Fruit fly (Drosophila melanogaster) whole organism, embryonic: ENCODE data around the gene Mkp3.

Experiments
- Atf6 ChIP-seq: fragments of 200-800 bp; sonication (Bioruptor generic); IDR thresholded peaks from 2 replicates; pipeline ENCODE4 v1.3.6; 2022; ENCODE audit warnings: missing biosample characterization, missing genetic modification characterization
- CG10321 ChIP-seq: fragments of 200-800 bp; sonication (Bioruptor generic); IDR thresholded peaks from 2 replicates; pipeline ENCODE4 v1.3.6; 2022; ENCODE audit warnings: missing biosample characterization, missing genetic modification characterization
- CG11560 ChIP-seq: fragments of 200-800 bp; sonication (Bioruptor generic); IDR thresholded peaks from 3 replicates; pipeline ENCODE4 v1.3.6; 2022; ENCODE audit warnings: missing biosample characterization, missing genetic modification characterization
- CG11696 ChIP-seq: fragments of 200-800 bp; sonication (Bioruptor generic); IDR thresholded peaks from 2 replicates; pipeline ENCODE4 v1.3.6; 2022; ENCODE audit warnings: missing biosample characterization, missing genetic modification characterization
- CG12744 ChIP-seq: fragments of 200-800 bp; sonication (Bioruptor generic); optimal IDR thresholded peaks from 2 replicates; lab custom pipeline; 2016; ENCODE audit warnings: missing biosample characterization, missing genetic modification characterization
- CG15479 ChIP-seq: fragments of 200-800 bp; sonication (Bioruptor generic); optimal IDR thresholded peaks from 3 replicates; lab custom pipeline; 2019; ENCODE audit warnings: missing biosample characterization, mild to moderate bottlenecking, missing genetic modification characterization, moderate library complexity
- CG17359 ChIP-seq: fragments of 200-800 bp; sonication (Bioruptor generic); optimal IDR thresholded peaks from 3 replicates; lab custom pipeline; 2018; ENCODE audit warnings: missing biosample characterization, mild to moderate bottlenecking, missing genetic modification characterization, moderate library complexity
- CG17612 ChIP-seq: fragments of 200-800 bp; sonication (Bioruptor generic); IDR thresholded peaks from 2 replicates; pipeline ENCODE4 v1.3.6; 2022; ENCODE audit warnings: missing biosample characterization, missing genetic modification characterization
- CG32767 ChIP-seq: fragments of 200-800 bp; sonication (Bioruptor generic); IDR thresholded peaks from 2 replicates; pipeline ENCODE4 v1.3.6; 2022; ENCODE audit warnings: missing biosample characterization, missing genetic modification characterization
- CG3281 ChIP-seq: fragments of 200-800 bp; sonication (Bioruptor generic); optimal IDR thresholded peaks from 3 replicates; lab custom pipeline; 2017; ENCODE audit warnings: missing biosample characterization, mild to moderate bottlenecking, missing genetic modification characterization
- CG4360 ChIP-seq: fragments of 200-800 bp; sonication (Bioruptor generic); IDR thresholded peaks from 2 replicates; pipeline ENCODE4 v1.3.6; 2022; ENCODE audit warnings: missing biosample characterization, missing genetic modification characterization
- CG6654 ChIP-seq: fragments of 200-800 bp; sonication (Bioruptor generic); optimal IDR thresholded peaks from 2 replicates; lab custom pipeline; 2017; ENCODE audit warnings: missing biosample characterization, mild to moderate bottlenecking, missing genetic modification characterization
- CG6683 ChIP-seq: fragments of 200-800 bp; sonication (Bioruptor generic); optimal IDR thresholded peaks from 2 replicates; lab custom pipeline; 2017; ENCODE audit warnings: missing biosample characterization, mild to moderate bottlenecking, missing genetic modification characterization, missing genetic modification reagents
- CG7372 ChIP-seq: fragments of 200-800 bp; sonication (Bioruptor generic); IDR thresholded peaks from 2 replicates; pipeline ENCODE4 v1.3.6; 2022; ENCODE audit warnings: missing biosample characterization, missing genetic modification characterization
- CG8359 ChIP-seq: fragments of 200-800 bp; sonication (Bioruptor generic); optimal IDR thresholded peaks from 2 replicates; lab custom pipeline; 2017; ENCODE audit warnings: missing biosample characterization, mild to moderate bottlenecking, missing genetic modification characterization, borderline replicate concordance
- CG8478 ChIP-seq: fragments of >200 bp; optimal IDR thresholded peaks from 2 replicates; lab custom pipeline; 2018
- CrebB ChIP-seq: fragments of 200-800 bp; sonication (Bioruptor generic); optimal IDR thresholded peaks from 3 replicates; lab custom pipeline; 2018; ENCODE audit warnings: missing biosample characterization, mild to moderate bottlenecking, missing genetic modification characterization
- D19B ChIP-seq: fragments of 200-800 bp; sonication (Bioruptor generic); optimal IDR thresholded peaks from 2 replicates; lab custom pipeline; 2017; ENCODE audit warnings: missing biosample characterization, mild to moderate bottlenecking, missing genetic modification characterization
- Hand ChIP-seq: fragments of 200-800 bp; sonication (Bioruptor generic); optimal IDR thresholded peaks from 2 replicates; lab custom pipeline; 2017; ENCODE audit warnings: mild to moderate bottlenecking, missing biosample characterization, missing genetic modification reagents, missing genetic modification characterization
- Hr78 ChIP-seq, 2 experiments: fragments of 200-800 bp in 1 of 2; fragments of >200 bp in 1 of 2; sonication (Bioruptor generic) in 1 of 2; optimal IDR thresholded peaks; 2 replicates each; lab custom pipeline; 2017 to 2019; ENCODE audit warnings: missing biosample characterization in 2 of 2, missing genetic modification characterization in 2 of 2, mild to moderate bottlenecking in 1 of 2, moderate library complexity in 1 of 2
- Lpt ChIP-seq: fragments of >200 bp; optimal IDR thresholded peaks from 2 replicates; lab custom pipeline; 2018; ENCODE audit warnings: missing biosample characterization, missing genetic modification characterization
- NfI ChIP-seq: fragments of 200-800 bp; sonication (Bioruptor generic); optimal IDR thresholded peaks from 3 replicates; lab custom pipeline; 2018; ENCODE audit warnings: missing biosample characterization, mild to moderate bottlenecking, missing genetic modification characterization, moderate library complexity
- Opbp ChIP-seq: fragments of 200-800 bp; sonication (Bioruptor generic); IDR thresholded peaks from 3 replicates; pipeline ENCODE4 v1.3.6; 2022; ENCODE audit warnings: missing biosample characterization, missing genetic modification characterization; ENCODE audit not compliant: partially characterized antibody
- Six4 ChIP-seq: fragments of 200-800 bp; sonication (Bioruptor generic); optimal IDR thresholded peaks from 2 replicates; lab custom pipeline; 2016; ENCODE audit warnings: missing biosample characterization, missing genetic modification characterization
- Usf ChIP-seq: fragments of 200-800 bp; sonication (Bioruptor generic); optimal IDR thresholded peaks from 2 replicates; lab custom pipeline; 2017; ENCODE audit warnings: missing genotype, missing biosample characterization, missing genetic modification characterization
- Vsx1 ChIP-seq: fragments of 200-800 bp; sonication (Bioruptor generic); optimal IDR thresholded peaks from 2 replicates; lab custom pipeline; 2017; ENCODE audit warnings: missing biosample characterization, mild to moderate bottlenecking, missing genetic modification characterization, missing genetic modification reagents
- Xbp1 ChIP-seq: fragments of 200-800 bp; sonication (Bioruptor generic); optimal IDR thresholded peaks from 3 replicates; lab custom pipeline; 2016; ENCODE audit warnings: missing biosample characterization, mild to moderate bottlenecking, missing genetic modification characterization
- Xrp1 ChIP-seq: fragments of 200-800 bp; sonication (Bioruptor generic); IDR thresholded peaks from 2 replicates; pipeline ENCODE4 v1.3.6; 2022; ENCODE audit warnings: missing biosample characterization, missing genetic modification characterization
- amos ChIP-seq: fragments of 200-800 bp; sonication (Bioruptor generic); IDR thresholded peaks from 2 replicates; pipeline ENCODE4 v1.3.6; 2022; ENCODE audit warnings: missing biosample characterization, missing genetic modification characterization; ENCODE audit not compliant: partially characterized antibody
- cad ChIP-seq: fragments of >200 bp; optimal IDR thresholded peaks from 2 replicates; lab custom pipeline; 2017; ENCODE audit warnings: missing biosample characterization, missing genetic modification characterization
- emc ChIP-seq: fragments of 200-800 bp; sonication (Bioruptor generic); optimal IDR thresholded peaks from 2 replicates; lab custom pipeline; 2016; ENCODE audit warnings: missing biosample characterization, missing genetic modification characterization
- ftz-f1 ChIP-seq: fragments of 200-800 bp; sonication (Bioruptor generic); optimal IDR thresholded peaks from 2 replicates; lab custom pipeline; 2016; ENCODE audit warnings: missing biosample characterization, missing genetic modification characterization
- fu2 ChIP-seq: fragments of 200-800 bp; sonication (Bioruptor generic); optimal IDR thresholded peaks from 2 replicates; lab custom pipeline; 2016; ENCODE audit warnings: missing biosample characterization, missing genetic modification characterization
- gcm2 ChIP-seq: fragments of 200-800 bp; sonication (Bioruptor generic); optimal IDR thresholded peaks from 2 replicates; lab custom pipeline; 2016; ENCODE audit warnings: missing biosample characterization, missing genetic modification characterization
- jigr1 ChIP-seq: fragments of 200-800 bp; sonication (Bioruptor generic); IDR thresholded peaks from 3 replicates; pipeline ENCODE4 v1.3.6; 2022; ENCODE audit warnings: missing biosample characterization, missing genetic modification characterization
- jing ChIP-seq: fragments of 200-800 bp; sonication (Bioruptor generic); optimal IDR thresholded peaks from 2 replicates; lab custom pipeline; 2018; ENCODE audit warnings: missing biosample characterization, mild to moderate bottlenecking, missing genetic modification characterization
- kay ChIP-seq: fragments of 200-800 bp; sonication (Bioruptor generic); optimal IDR thresholded peaks from 2 replicates; lab custom pipeline; 2016; ENCODE audit warnings: missing biosample characterization, missing genetic modification characterization
- lmd ChIP-seq: fragments of 200-800 bp; sonication (Bioruptor generic); IDR thresholded peaks from 2 replicates; pipeline ENCODE4 v1.3.6; 2022; ENCODE audit warnings: missing biosample characterization, missing genetic modification characterization
- mld ChIP-seq: fragments of 200-800 bp; sonication (Bioruptor generic); IDR thresholded peaks from 3 replicates; pipeline ENCODE4 v1.3.6; 2022; ENCODE audit warnings: missing biosample characterization, missing genetic modification characterization; ENCODE audit not compliant: partially characterized antibody
- peb ChIP-seq: fragments of 200-800 bp; sonication (Bioruptor generic); IDR thresholded peaks from 2 replicates; pipeline ENCODE4 v1.3.6; 2022; ENCODE audit warnings: missing biosample characterization, missing genetic modification characterization
- prd ChIP-seq, 3 experiments: fragments of >200 bp in 2 of 3; fragments of 200-800 bp in 1 of 3; sonication (Bioruptor generic) in 1 of 3; optimal IDR thresholded peaks in 2 of 3; IDR thresholded peaks in 1 of 3; 2 replicates in 2 of 3; 3 replicates in 1 of 3; pipeline versions ENCODE4 v1.3.6 to Lab custom; 2017 to 2022; ENCODE audit warnings: missing biosample characterization in 1 of 3, missing genetic modification characterization in 1 of 3
- scrt ChIP-seq: fragments of 200-800 bp; sonication (Bioruptor generic); optimal IDR thresholded peaks from 2 replicates; lab custom pipeline; 2018; ENCODE audit warnings: missing biosample characterization, mild to moderate bottlenecking, missing genetic modification characterization, moderate library complexity
- sens-2 ChIP-seq: fragments of 200-800 bp; sonication (Bioruptor generic); IDR thresholded peaks from 2 replicates; pipeline ENCODE4 v1.3.6; 2022; ENCODE audit warnings: missing biosample characterization, missing genetic modification characterization
- stwl ChIP-seq: fragments of 200-800 bp; sonication (Bioruptor generic); optimal IDR thresholded peaks from 3 replicates; lab custom pipeline; 2018; ENCODE audit warnings: missing biosample characterization, mild to moderate bottlenecking, missing genetic modification characterization, moderate library complexity
- tgo ChIP-seq: fragments of 200-800 bp; sonication (Bioruptor generic); IDR thresholded peaks from 3 replicates; pipeline ENCODE4 v1.3.6; 2022; ENCODE audit warnings: missing biosample characterization, missing genetic modification characterization
- tll ChIP-seq, 2 experiments: fragments of 200-800 bp in 1 of 2; fragments of >200 bp in 1 of 2; sonication (Bioruptor generic) in 1 of 2; optimal IDR thresholded peaks; 2 replicates each; lab custom pipeline; 2017 to 2019; ENCODE audit warnings: missing biosample characterization in 2 of 2, missing genetic modification characterization in 2 of 2, mild to moderate bottlenecking in 1 of 2, moderate library complexity in 1 of 2
- ttk ChIP-seq: fragments of 200-800 bp; sonication (Bioruptor generic); IDR thresholded peaks from 2 replicates; pipeline ENCODE4 v2.1.2; 2022; ENCODE audit warnings: missing biosample characterization, missing genetic modification characterization
- unpg ChIP-seq: fragments of 200-800 bp; sonication (Bioruptor generic); optimal IDR thresholded peaks from 3 replicates; lab custom pipeline; 2018; ENCODE audit warnings: missing biosample characterization, mild to moderate bottlenecking, missing genetic modification characterization, moderate library complexity

The Mkp3 gene

DNA sequence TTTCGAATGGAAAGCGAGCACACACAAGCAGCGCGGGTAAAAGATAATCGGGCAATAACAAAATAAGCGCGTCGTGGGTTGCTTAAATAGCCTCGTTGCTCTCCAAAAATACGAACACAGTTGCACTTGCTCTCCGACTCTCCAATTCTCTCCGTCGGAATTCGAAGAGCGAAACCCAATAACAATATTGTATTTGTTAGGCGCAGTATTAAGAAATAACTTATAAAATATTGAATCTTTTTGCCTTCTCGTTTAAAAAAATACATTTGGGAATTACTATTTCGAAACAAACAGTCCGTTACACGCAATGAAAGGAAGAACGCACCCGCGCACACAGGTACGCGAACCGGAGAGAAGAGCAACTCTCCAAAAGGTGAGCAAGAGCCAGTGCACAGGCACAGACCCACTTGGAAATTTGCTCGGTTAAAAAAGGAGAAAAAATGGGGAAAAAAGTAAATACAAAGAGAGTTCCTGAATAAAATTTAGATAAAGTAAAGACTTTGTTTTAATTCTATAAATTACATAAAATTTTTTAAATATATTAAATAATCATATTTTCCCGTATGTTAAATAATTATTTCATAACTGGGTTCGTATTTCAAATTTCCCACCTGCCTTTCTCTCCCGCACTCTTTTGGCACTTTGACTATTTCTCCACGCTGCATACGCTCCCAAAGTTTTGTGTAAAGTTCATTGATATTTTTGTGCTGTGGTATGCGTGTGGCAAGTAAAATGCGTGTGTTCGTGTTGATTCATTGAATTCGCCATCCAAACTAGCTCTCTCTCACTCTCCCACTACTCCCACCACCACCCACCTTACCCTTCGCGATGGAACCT lies at the start of gene Mkp3 (continued):
- TF ChIP-seq CG4360 (GFP tag; lab: Robert Waterston, UW) (peak; percentile 42), CG17612 (GFP tag; lab: Robert Waterston, UW) (peak; percentile 65), Lpt (GFP tag; lab: Kevin White, UChicago) (no peak), ftz-f1 (GFP tag; lab: Kevin White, UChicago) (no peak), scrt (peak; percentile 89), CG6654 (GFP tag; lab: Kevin White, UChicago) (peak; percentile 69), mld (no peak), CG32767 (peak; percentile 95), tgo (peak; percentile 94), Opbp (GFP tag; lab: Robert Waterston, UW) (no peak), emc (GFP tag; lab: Kevin White, UChicago) (no peak), Atf6 (peak; percentile 95), Xrp1 (GFP tag; lab: Robert Waterston, UW) (peak; percentile 91), kay (peak; percentile 36), Xbp1 (GFP tag; lab: Kevin White, UChicago) (peak; percentile 71), CG8478 (lab: Kevin White, UChicago) (no peak), gcm2 (peak; percentile 14), CG6683 (GFP tag; lab: Kevin White, UChicago) (peak; percentile 92), Vsx1 (GFP tag; lab: Kevin White, UChicago) (peak; percentile 83), CG8359 (GFP tag; lab: Kevin White, UChicago) (peak; percentile 49), Six4 (GFP tag; lab: Kevin White, UChicago) (peak; percentile 78), CG3281 (GFP tag; lab: Kevin White, UChicago) (peak; percentile 96), amos (GFP tag; lab: Robert Waterston, UW) (peak; percentile 48; the same call in 1 of the 2 replicates), lmd (GFP tag; lab: Robert Waterston, UW) (peak; percentile 89), D19B (peak; percentile 82), jigr1 (no peak), ttk (GFP tag; lab: Robert Waterston, UW) (peak; percentile 87), CG17359 (tag; lab: Kevin White, UChicago) (peak; percentile 89), CG11696 (GFP tag; lab: Robert Waterston, UW) (no peak; the same call in 1 of the 2 replicates), cad (GFP tag; lab: Kevin White, UChicago) (no peak), peb (GFP tag; lab: Robert Waterston, UW) (peak; percentile 77; the same call in 1 of the 2 replicates), stwl (tag; lab: Kevin White, UChicago) (no peak), unpg (GFP tag; lab: Kevin White, UChicago) (peak; percentile 94), Hr78 (GFP tag; optimal IDR thresholded peaks at IDR 0.05; lab: Kevin White, UChicago) (peak in 1 of 2 experiments; percentile 69), tll (GFP tag; optimal IDR thresholded peaks at IDR 0.05; lab: Kevin White, UChicago) (no peak), Usf (GFP tag; lab: Kevin White, UChicago) (peak; percentile 64), CG7372 (GFP tag; lab: Robert Waterston, UW) (peak; percentile 90), sens-2 (GFP tag; lab: Robert Waterston, UW) (no peak), jing (GFP tag; lab: Kevin White, UChicago) (peak; percentile 10), CG12744 (GFP tag; lab: Kevin White, UChicago) (no peak), Hand (peak; percentile 95), CG15479 (GFP tag; lab: Kevin White, UChicago) (no peak), NfI (peak; percentile 89), CrebB (tag; lab: Kevin White, UChicago) (peak; percentile 83), CG11560 (tag; lab: Robert Waterston, UW) (peak; percentile 77), CG10321 (GFP tag; lab: Robert Waterston, UW) (peak; percentile 62; the same call in 1 of the 2 replicates), prd (optimal IDR thresholded peaks at IDR 0.05; lab: Kevin White, UChicago) (no peak), prd (GFP tag; IDR thresholded peaks at IDR 0.05; lab: Robert Waterston, UW) (peak; percentile 87), fu2 (GFP tag; lab: Kevin White, UChicago) (peak; percentile 17)
